Worm (Caenorhabditis elegans): ENCODE measurements around the gene F56C4.4.

DNA sequence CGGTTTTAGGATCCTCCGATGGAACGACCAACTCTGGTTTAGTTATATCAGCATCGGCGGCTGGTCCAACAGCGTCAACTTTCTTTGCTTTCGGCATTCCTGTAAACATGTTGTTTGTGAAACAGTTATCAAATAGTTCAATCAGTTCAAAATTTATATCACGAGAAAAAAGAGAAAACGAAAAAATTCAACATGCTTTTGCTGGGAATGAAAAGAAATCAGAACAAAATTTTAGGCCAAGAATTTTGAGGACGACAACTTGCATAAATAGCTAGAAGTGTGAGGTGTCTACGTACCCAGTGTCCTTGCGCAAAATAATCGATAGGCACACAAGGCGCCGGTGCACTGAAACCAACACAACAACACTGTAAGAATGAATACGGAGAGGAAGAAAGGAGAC is 49.3 kb upstream of the F56C4.4 start, which contains the start of gene K08C7.4:
- no peak for TF ChIP-seq ztf-29 (GFP tag; IDR thresholded peaks at IDR 0.05)
- no peak for TF ChIP-seq ztf-23 (GFP tag; IDR thresholded peaks at IDR 0.05)
- no peak for TF ChIP-seq tab-1 (GFP tag; IDR thresholded peaks at IDR 0.05)

All from whole organism, midembryonic.